Worm (Caenorhabditis elegans): ENCODE results near the gene smf-3.

Gene smf-3

DNA sequence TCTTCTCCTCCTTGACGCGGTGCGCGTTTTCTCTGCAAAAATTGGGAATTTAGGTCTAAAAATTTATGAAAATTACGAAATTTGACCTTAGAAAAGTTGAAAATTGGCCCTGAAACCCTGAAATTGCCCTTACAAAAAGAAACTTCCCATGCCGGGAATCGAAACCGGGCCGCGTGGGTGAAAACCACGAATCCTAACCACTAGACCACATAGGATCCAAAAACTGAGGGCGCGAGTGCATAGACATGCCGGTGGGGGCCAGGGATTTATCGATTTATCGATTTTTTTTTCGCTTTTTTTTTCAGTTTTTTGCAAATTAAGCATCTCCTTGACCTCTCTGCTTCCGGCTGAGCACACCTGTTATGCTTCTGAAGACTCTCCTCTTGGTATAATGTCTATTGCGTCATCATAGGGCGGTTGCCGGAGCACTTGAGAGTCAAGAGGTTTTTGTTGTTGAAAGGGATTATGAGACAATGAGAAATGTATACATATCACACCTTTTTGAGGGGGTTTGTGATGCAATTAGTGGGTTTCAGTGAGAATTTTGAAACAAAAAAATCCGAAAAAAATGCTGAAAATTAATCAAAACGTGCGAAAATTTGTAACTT, 21.1 kb downstream of the smf-3 start (continued):
- no peak for TF ChIP-seq unc-98 (GFP tag; IDR thresholded peaks at IDR 0.05)
- TF ChIP-seq hpl-2 (GFP tag; optimal IDR thresholded peaks at IDR 0.05): no peak
- TF ChIP-seq unc-86 (tag; optimal IDR thresholded peaks at IDR 0.05): no peak
- no peak for TF ChIP-seq nhr-85 (tag)
- TF ChIP-seq unc-130 (tag; optimal IDR thresholded peaks at IDR 0.05): no peak
- TF ChIP-seq sox-4 (tag; optimal IDR thresholded peaks at IDR 0.05): no peak
- TF ChIP-seq nhr-71 (tag; optimal IDR thresholded peaks at IDR 0.05): no peak
- TF ChIP-seq fkh-10 (GFP tag; optimal IDR thresholded peaks at IDR 0.05): no peak
- TF ChIP-seq sptf-1 (tag; optimal IDR thresholded peaks at IDR 0.05): no peak
- TF ChIP-seq unc-62 (GFP tag; optimal IDR thresholded peaks at IDR 0.05): no peak
- TF ChIP-seq lin-13 (GFP tag; optimal IDR thresholded peaks at IDR 0.05): no peak
- peak; percentile 59 for TF ChIP-seq dsc-1 (tag; optimal IDR thresholded peaks at IDR 0.05)
- peak; percentile 50 for TF ChIP-seq nhr-19 (GFP tag; conservative IDR thresholded peaks at IDR 0.05)
- no peak for TF ChIP-seq lin-39 (tag; optimal IDR thresholded peaks at IDR 0.05)
- TF ChIP-seq efl-3 (GFP tag; optimal IDR thresholded peaks at IDR 0.05): no peak
- peak; percentile 41 for TF ChIP-seq snu-23 (GFP tag; optimal IDR thresholded peaks at IDR 0.05)
- no peak for TF ChIP-seq ceh-88 (GFP tag; IDR thresholded peaks at IDR 0.05)
- TF ChIP-seq lin-35 (GFP tag; optimal IDR thresholded peaks at IDR 0.05): peak in 1 of 2 experiments; percentile 56
- TF ChIP-seq ceh-63 (GFP tag; optimal IDR thresholded peaks at IDR 0.05): no peak
- no peak for TF ChIP-seq snpc-4 (tag; optimal IDR thresholded peaks at IDR 0.05)
- TF ChIP-seq ces-1 (GFP tag; optimal IDR thresholded peaks at IDR 0.05): no peak
- TF ChIP-seq ceh-90 (tag; optimal IDR thresholded peaks at IDR 0.05): no peak
- peak; percentile 61 for TF ChIP-seq nhr-47 (tag; optimal IDR thresholded peaks at IDR 0.05)
- no peak for TF ChIP-seq nhr-76 (tag; optimal IDR thresholded peaks at IDR 0.05)
- TF ChIP-seq ceh-82 (tag; optimal IDR thresholded peaks at IDR 0.05): no peak
- TF ChIP-seq elt-2 (tag; optimal IDR thresholded peaks at IDR 0.05): no peak
- peak; percentile 8 for TF ChIP-seq zip-4 (GFP tag; optimal IDR thresholded peaks at IDR 0.05)
- no peak for TF ChIP-seq vab-15 (tag; optimal IDR thresholded peaks at IDR 0.05)

- TF ChIP-seq nhr-47 (tag; optimal IDR thresholded peaks at IDR 0.05): peak; percentile 91
- peak; percentile 39 for TF ChIP-seq fkh-10 (GFP tag; optimal IDR thresholded peaks at IDR 0.05)
- TF ChIP-seq zag-1 (tag; optimal IDR thresholded peaks at IDR 0.05): no peak
- peak; percentile 68 for TF ChIP-seq C16A3.4 (tag; optimal IDR thresholded peaks at IDR 0.05)
- peak; percentile 70 for TF ChIP-seq grh-1 (GFP tag; IDR thresholded peaks at IDR 0.05)
- TF ChIP-seq aly-2 (tag; optimal IDR thresholded peaks at IDR 0.05): peak; percentile 45
- TF ChIP-seq lin-39 (tag; optimal IDR thresholded peaks at IDR 0.05): peak; percentile 77
- TF ChIP-seq F16B12.6 (tag; optimal IDR thresholded peaks at IDR 0.05): peak; percentile 58
- TF ChIP-seq lin-14 (GFP tag; optimal IDR thresholded peaks at IDR 0.05): no peak
- no peak for TF ChIP-seq ama-1 (optimal IDR thresholded peaks at IDR 0.05)
- TF ChIP-seq swsn-7 (tag; optimal IDR thresholded peaks at IDR 0.05): peak; percentile 82
- TF ChIP-seq snpc-4 (tag; optimal IDR thresholded peaks at IDR 0.05): peak; percentile 69
- TF ChIP-seq nhr-84 (tag; optimal IDR thresholded peaks at IDR 0.05): no peak
- TF ChIP-seq ces-1 (GFP tag; optimal IDR thresholded peaks at IDR 0.05): no peak
- TF ChIP-seq unc-62 (GFP tag; optimal IDR thresholded peaks at IDR 0.05): no peak
- TF ChIP-seq lin-13 (GFP tag; optimal IDR thresholded peaks at IDR 0.05): peak; percentile 80
- TF ChIP-seq dpl-1 (GFP tag; optimal IDR thresholded peaks at IDR 0.05): peak; percentile 92 to 94 (median 94)
- TF ChIP-seq pqm-1 (tag; optimal IDR thresholded peaks at IDR 0.05): no peak
- TF ChIP-seq ceh-88 (GFP tag; IDR thresholded peaks at IDR 0.05): peak; percentile 23; the same call in 1 of the 2 replicates
- TF ChIP-seq mdl-1 (tag; optimal IDR thresholded peaks at IDR 0.05): peak in 1 of 2 experiments; percentile 69
- no peak for TF ChIP-seq unc-30 (tag; optimal IDR thresholded peaks at IDR 0.05)
- TF ChIP-seq elt-3 (tag; optimal IDR thresholded peaks at IDR 0.05): peak in 2 of 6 experiments; percentile 55 to 61
- TF ChIP-seq sox-4 (tag; optimal IDR thresholded peaks at IDR 0.05): peak; percentile 62
- TF ChIP-seq dsc-1 (tag; optimal IDR thresholded peaks at IDR 0.05): peak; percentile 86
- TF ChIP-seq unc-130 (tag; optimal IDR thresholded peaks at IDR 0.05): peak; percentile 76
- TF ChIP-seq hlh-4 (tag; optimal IDR thresholded peaks at IDR 0.05): no peak
- TF ChIP-seq Y116A8C.19 (tag; optimal IDR thresholded peaks at IDR 0.05; ENCODE audit: borderline replicate concordance): no peak
- peak; percentile 92 for TF ChIP-seq lsy-2 (tag; optimal IDR thresholded peaks at IDR 0.05)
- TF ChIP-seq skn-1 (tag; optimal IDR thresholded peaks at IDR 0.05): peak; percentile 66
- TF ChIP-seq snu-23 (GFP tag; optimal IDR thresholded peaks at IDR 0.05): peak; percentile 85
- peak; percentile 58 for TF ChIP-seq mab-9 (GFP tag; IDR thresholded peaks at IDR 0.05)
- peak; percentile 54 for TF ChIP-seq ztf-4 (tag; optimal IDR thresholded peaks at IDR 0.05)
- TF ChIP-seq mef-2 (tag; optimal IDR thresholded peaks at IDR 0.05): no peak
- peak; percentile 21 for TF ChIP-seq ceh-90 (tag; optimal IDR thresholded peaks at IDR 0.05)
- peak; percentile 51 for TF ChIP-seq nhr-11 (tag; optimal IDR thresholded peaks at IDR 0.05)
- peak; percentile 73 for TF ChIP-seq irx-1 (tag; optimal IDR thresholded peaks at IDR 0.05)
These were observed 22.3 kb downstream of the smf-3 start, which contains the start of the genes mdf-2 and nduv-3 for ce11 chrIV:2640950-2641349. mdf-2 (minus strand) TSS chrIV:2641125. nduv-3 (plus strand) TSS chrIV:2641310.

All from whole organism, L1 larva.